Fruit fly (Drosophila melanogaster): ENCODE data around the gene CG2258.
A peak's percentile ranks its signal among the peaks of the same experiment; 100 is the strongest.

The CG2258 gene

dm6 chrX:8057299-8057730 lies 44.6 kb downstream of the CG2258 start (continued):
- peak; percentile 84 for TF ChIP-seq Hsf (GFP tag; optimal IDR thresholded peaks at IDR 0.05)
- TF ChIP-seq az2 (GFP tag; optimal IDR thresholded peaks at IDR 0.05), result peak; percentile 63
- peak; percentile 77 for TF ChIP-seq Abd-B (GFP tag; optimal IDR thresholded peaks at IDR 0.05)
- TF ChIP-seq CG30403 (GFP tag; optimal IDR thresholded peaks at IDR 0.05), result peak; percentile 84
- TF ChIP-seq hth (optimal IDR thresholded peaks at IDR 0.05), result no peak
- TF ChIP-seq TFAM (GFP tag; optimal IDR thresholded peaks at IDR 0.05), result peak; percentile 26
- TF ChIP-seq CG1602 (GFP tag; optimal IDR thresholded peaks at IDR 0.05), result peak; percentile 54
- peak; percentile 53 for TF ChIP-seq sob (GFP tag; IDR thresholded peaks at IDR 0.05)
- no peak for TF ChIP-seq Neu2 (GFP tag; optimal IDR thresholded peaks at IDR 0.05; ENCODE audit: borderline replicate concordance)
- peak; percentile 28 for TF ChIP-seq CG6683 (GFP tag; optimal IDR thresholded peaks at IDR 0.05)
- peak; percentile 70; the same call in 1 of the 3 replicates for TF ChIP-seq CG11456 (GFP tag; IDR thresholded peaks at IDR 0.05)
- TF ChIP-seq Atf6 (GFP tag; IDR thresholded peaks at IDR 0.05), result 0 out of 2 replicates have a peak, but pooled peaks have one; percentile 46
- peak; percentile 75 for TF ChIP-seq lab (GFP tag; optimal IDR thresholded peaks at IDR 0.05)
- TF ChIP-seq kni (GFP tag; optimal IDR thresholded peaks at IDR 0.05), result no peak
- peak; percentile 75 for TF ChIP-seq zfh2 (GFP tag; optimal IDR thresholded peaks at IDR 0.05)
- TF ChIP-seq CG8924 (tag; optimal IDR thresholded peaks at IDR 0.05), result peak; percentile 65
- peak; percentile 72 for TF ChIP-seq caup (GFP tag; optimal IDR thresholded peaks at IDR 0.05; ENCODE audit: severe bottlenecking)
- TF ChIP-seq CG9215 (GFP tag; IDR thresholded peaks at IDR 0.05), result peak; percentile 60
- TF ChIP-seq cato (GFP tag; optimal IDR thresholded peaks at IDR 0.05; ENCODE audit: borderline replicate concordance), result peak; percentile 60
- peak; percentile 25 for TF ChIP-seq Sry-β (GFP tag; optimal IDR thresholded peaks at IDR 0.05)
- TF ChIP-seq CG17612 (GFP tag; IDR thresholded peaks at IDR 0.05), result no peak
- no peak for TF ChIP-seq CG7271 (tag; optimal IDR thresholded peaks at IDR 0.05)
- TF ChIP-seq Deaf1 (tag; optimal IDR thresholded peaks at IDR 0.05), result peak; percentile 34
- no peak for TF ChIP-seq CG10462 (GFP tag; optimal IDR thresholded peaks at IDR 0.05)
- TF ChIP-seq Ada2b (GFP tag; IDR thresholded peaks at IDR 0.05), result peak; percentile 33; the same call in 1 of the 2 replicates
- TF ChIP-seq CTCF (GFP tag; optimal IDR thresholded peaks at IDR 0.05), result no peak
- TF ChIP-seq CG34422 (GFP tag; IDR thresholded peaks at IDR 0.05), result peak; percentile 61; the same call in 2 of the 3 replicates
- peak; percentile 72; the same call in 1 of the 3 replicates for TF ChIP-seq CG11695 (GFP tag; IDR thresholded peaks at IDR 0.05)
- no peak for TF ChIP-seq mirr (GFP tag; optimal IDR thresholded peaks at IDR 0.05)
- TF ChIP-seq lbe (GFP tag; optimal IDR thresholded peaks at IDR 0.05), result no peak
- TF ChIP-seq crp (GFP tag; optimal IDR thresholded peaks at IDR 0.05), result peak in 1 of 2 experiments; percentile 53
- peak; percentile 44 for TF ChIP-seq NC2α (GFP tag; optimal IDR thresholded peaks at IDR 0.05)
- TF ChIP-seq CG8388 (GFP tag; optimal IDR thresholded peaks at IDR 0.05), result peak; percentile 50
- TF ChIP-seq eyg (GFP tag; optimal IDR thresholded peaks at IDR 0.05), result peak; percentile 52
- peak; percentile 73 for TF ChIP-seq HHEX (GFP tag; optimal IDR thresholded peaks at IDR 0.05)
- TF ChIP-seq Hmr (GFP tag; optimal IDR thresholded peaks at IDR 0.05), result peak; percentile 79
- 0 out of 2 replicates have a peak, but pooled peaks have one; percentile 31 for TF ChIP-seq MBD-R2 (GFP tag; IDR thresholded peaks at IDR 0.05)
- TF ChIP-seq CG10565 (GFP tag; optimal IDR thresholded peaks at IDR 0.05), result peak; percentile 3
- no peak for TF ChIP-seq CG12299 (tag; optimal IDR thresholded peaks at IDR 0.05)
- peak; percentile 84 for TF ChIP-seq gem (tag; optimal IDR thresholded peaks at IDR 0.05)
- TF ChIP-seq Awh (GFP tag; IDR thresholded peaks at IDR 0.05), result no peak
- TF ChIP-seq E2f1 (GFP tag; IDR thresholded peaks at IDR 0.05), result peak; percentile 48; the same call in 1 of the 2 replicates
- TF ChIP-seq onecut (GFP tag; IDR thresholded peaks at IDR 0.05), result peak; percentile 27; the same call in 1 of the 2 replicates
- TF ChIP-seq Optix (GFP tag; IDR thresholded peaks at IDR 0.05), result peak; percentile 31; the same call in 1 of the 3 replicates
- TF ChIP-seq Chrac-16 (GFP tag; optimal IDR thresholded peaks at IDR 0.05), result peak; percentile 45
- no peak for TF ChIP-seq CkIIα-i1 (GFP tag; IDR thresholded peaks at IDR 0.05)
- peak; percentile 9 for TF ChIP-seq trh (GFP tag; optimal IDR thresholded peaks at IDR 0.05)
- no peak for TF ChIP-seq gt (GFP tag; IDR thresholded peaks at IDR 0.05)
- TF ChIP-seq Atf-2 (GFP tag; optimal IDR thresholded peaks at IDR 0.05), result peak; percentile 67
- TF ChIP-seq Bdp1 (GFP tag; optimal IDR thresholded peaks at IDR 0.05), result peak; percentile 48
- no peak for TF ChIP-seq Tbp (GFP tag; optimal IDR thresholded peaks at IDR 0.05)

Measured in whole organism, embryonic.